Fruit fly (Drosophila melanogaster): Measurements from ENCODE around the gene TP53INP.

DNA sequence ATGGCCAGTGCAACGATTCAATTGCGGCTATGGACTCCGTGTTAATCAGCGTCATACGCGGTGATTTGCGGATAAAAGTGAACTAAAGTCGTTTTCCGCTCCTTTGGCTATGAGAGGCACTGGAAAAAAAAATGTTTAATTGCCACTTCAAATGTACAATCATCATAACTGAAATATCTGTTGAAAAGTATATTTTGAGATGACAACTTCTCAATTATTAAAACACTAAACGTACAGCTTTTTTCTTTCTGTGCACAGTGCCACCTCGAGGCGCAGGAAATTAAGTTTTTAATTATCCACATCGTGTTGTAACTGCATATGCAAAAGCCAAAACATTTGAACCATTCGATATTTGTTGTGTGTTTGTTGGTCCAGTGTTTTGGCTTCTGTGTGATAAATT lies 13.9 kb upstream of the TP53INP start:
- TF ChIP-seq CG4496 (GFP tag; IDR thresholded peaks at IDR 0.05) (peak; percentile 89), D1 (tag; optimal IDR thresholded peaks at IDR 0.05) (no peak), CG8301 (tag; optimal IDR thresholded peaks at IDR 0.05) (peak; percentile 58), Pif1A (GFP tag; optimal IDR thresholded peaks at IDR 0.05) (no peak), fd96Ca (GFP tag; IDR thresholded peaks at IDR 0.05) (peak; percentile 86), CG13204 (GFP tag; optimal IDR thresholded peaks at IDR 0.05) (no peak), CG15710 (tag; optimal IDR thresholded peaks at IDR 0.05) (no peak), Snoo (tag; optimal IDR thresholded peaks at IDR 0.05) (no peak), EcR (GFP tag; optimal IDR thresholded peaks at IDR 0.05) (no peak)

All from whole organism, pupa.